Worm (Caenorhabditis elegans) whole organism, L4 larva: Measurements from ENCODE around the gene gst-44.
A peak's percentile ranks its signal among the peaks of the same experiment; 100 is the strongest.

Experiments used
- F26F4.8 ChIP-seq: fragments of 200-800 bp; sonication (Bioruptor generic); conservative IDR thresholded peaks from 2 replicates; pipeline ENCODE4 v1.3.6; 2022; ENCODE audit warnings: missing genetic modification characterization, missing compliant biosample characterization
- F37D6.2 ChIP-seq: sonication (generic microtip); optimal IDR thresholded peaks from 2 replicates; lab custom pipeline; 2016; ENCODE audit warnings: mild to moderate bottlenecking, missing genetic modification characterization, missing compliant biosample characterization
- R02D3.7 ChIP-seq: fragments of 150-350 bp; sonication (generic microtip); optimal IDR thresholded peaks from 3 replicates; lab custom pipeline; 2014; ENCODE audit warnings: missing biosample characterization, missing genetic modification characterization
- T26A8.4 ChIP-seq: fragments of 200-800 bp; sonication (Bioruptor generic); IDR thresholded peaks from 2 replicates; pipeline ENCODE4 v1.3.6; 2022; ENCODE audit warnings: missing genetic modification characterization, missing compliant biosample characterization
- Y48G9A.11 ChIP-seq: fragments of 200-800 bp; sonication (Bioruptor generic); IDR thresholded peaks from 2 replicates; pipeline ENCODE4 v1.3.6; 2022; ENCODE audit warnings: missing genetic modification reagents, missing genetic modification characterization, missing compliant biosample characterization
- Y5F2A.4 ChIP-seq: fragments of 200-800 bp; sonication (Bioruptor generic); optimal IDR thresholded peaks from 2 replicates; lab custom pipeline; 2018; ENCODE audit warnings: mild to moderate bottlenecking, missing genetic modification characterization, missing compliant biosample characterization
- aha-1 ChIP-seq: fragments of 150-350 bp; peaks from one replicate; lab custom pipeline; 2014; ENCODE audit warnings: missing biosample characterization, missing genetic modification characterization
- aly-2 ChIP-seq: sonication (generic microtip); optimal IDR thresholded peaks from 2 replicates; lab custom pipeline; 2018; ENCODE audit warnings: missing biosample characterization, missing genetic modification characterization
- ama-1 ChIP-seq: fragments of 150-350 bp; optimal IDR thresholded peaks from 2 replicates; lab custom pipeline; 2014; ENCODE audit warnings: inconsistent platforms, mixed read lengths
- ceh-28 ChIP-seq: fragments of 150-350 bp; optimal IDR thresholded peaks from 2 replicates; lab custom pipeline; 2014; ENCODE audit warnings: missing biosample characterization, missing genetic modification reagents, missing genetic modification characterization
- ceh-82 ChIP-seq: sonication (generic microtip); optimal IDR thresholded peaks from 2 replicates; lab custom pipeline; 2017; ENCODE audit warnings: missing biosample characterization, missing genetic modification characterization
- daf-12 ChIP-seq: fragments of 150-350 bp; optimal IDR thresholded peaks from 2 replicates; lab custom pipeline; 2014; ENCODE audit warnings: missing biosample characterization, missing genetic modification reagents, missing genetic modification characterization
- daf-19 ChIP-seq: fragments of 200-800 bp; sonication (Bioruptor generic); conservative IDR thresholded peaks from 2 replicates; pipeline ENCODE4 v1.3.6; 2022; ENCODE audit warnings: missing genetic modification characterization, missing compliant biosample characterization
- daf-8 ChIP-seq: fragments of 200-800 bp; sonication (Bioruptor generic); IDR thresholded peaks from 2 replicates; pipeline ENCODE4 v1.3.6; 2022; ENCODE audit warnings: missing genetic modification characterization, missing compliant biosample characterization
- duxl-1 ChIP-seq: sonication (generic microtip); optimal IDR thresholded peaks from 2 replicates; lab custom pipeline; 2016; ENCODE audit warnings: mild to moderate bottlenecking, missing genetic modification characterization, moderate library complexity, missing compliant biosample characterization; ENCODE audit not compliant: poor library complexity
- dve-1 ChIP-seq: sonication (generic microtip); optimal IDR thresholded peaks from 2 replicates; lab custom pipeline; 2017; ENCODE audit warnings: antibody characterized with exemption, mild to moderate bottlenecking, missing genetic modification characterization, missing compliant biosample characterization; ENCODE audit not compliant: insufficient read depth
- egl-27 ChIP-seq: sonication (generic microtip); optimal IDR thresholded peaks from 3 replicates; lab custom pipeline; 2017; ENCODE audit warnings: missing biosample characterization, missing genetic modification reagents, missing genetic modification characterization
- egl-43 ChIP-seq: fragments of 200-800 bp; sonication (Bioruptor generic); IDR thresholded peaks from 2 replicates; pipeline ENCODE4 v1.3.6; 2022; ENCODE audit warnings: missing genetic modification reagents, missing genetic modification characterization, missing compliant biosample characterization
- fos-1 ChIP-seq: fragments of 150-350 bp; optimal IDR thresholded peaks from 2 replicates; lab custom pipeline; 2014; ENCODE audit warnings: missing biosample characterization, missing genetic modification characterization
- hlh-11 ChIP-seq: fragments of 200-800 bp; sonication (Bioruptor generic); optimal IDR thresholded peaks from 2 replicates; lab custom pipeline; 2018; ENCODE audit warnings: mild to moderate bottlenecking, missing genetic modification characterization, missing compliant biosample characterization
- lin-1 ChIP-seq: fragments of 200-800 bp; sonication (Bioruptor generic); IDR thresholded peaks from 2 replicates; pipeline ENCODE4 v1.3.6; 2022; ENCODE audit warnings: missing genetic modification reagents, missing genetic modification characterization, missing compliant biosample characterization
- lin-13 ChIP-seq: fragments of 150-350 bp; optimal IDR thresholded peaks from 2 replicates; lab custom pipeline; 2014; ENCODE audit warnings: missing biosample characterization, missing genetic modification reagents, missing genetic modification characterization
- lin-38 ChIP-seq: fragments of 200-800 bp; sonication (Bioruptor generic); IDR thresholded peaks from 2 replicates; pipeline ENCODE4 v1.3.6; 2022; ENCODE audit warnings: missing genetic modification reagents, missing genetic modification characterization, missing compliant biosample characterization
- mdt-29 ChIP-seq: fragments of 200-800 bp; sonication (Bioruptor generic); IDR thresholded peaks from 2 replicates; pipeline ENCODE4 v1.3.6; 2022; ENCODE audit warnings: missing genetic modification reagents, missing genetic modification characterization, missing compliant biosample characterization
- mep-1 ChIP-seq: fragments of 150-350 bp; sonication (generic microtip); optimal IDR thresholded peaks from 3 replicates; lab custom pipeline; 2014; ENCODE audit warnings: missing biosample characterization, missing genetic modification characterization
- mxl-2 ChIP-seq: fragments of 200-800 bp; sonication (Bioruptor generic); conservative IDR thresholded peaks from 2 replicates; pipeline ENCODE4 v1.3.6; 2022; ENCODE audit warnings: missing genetic modification reagents, missing genetic modification characterization, missing compliant biosample characterization
- nhr-111 ChIP-seq: fragments of 200-800 bp; sonication (Bioruptor generic); optimal IDR thresholded peaks from 2 replicates; lab custom pipeline; 2018; ENCODE audit warnings: mild to moderate bottlenecking, missing genetic modification characterization, missing compliant biosample characterization
- nhr-42 ChIP-seq: fragments of 200-800 bp; sonication (Bioruptor generic); IDR thresholded peaks from 2 replicates; pipeline ENCODE4 v1.3.6; 2022; ENCODE audit warnings: missing genetic modification characterization, missing compliant biosample characterization
- nhr-48 ChIP-seq: sonication (generic microtip); optimal IDR thresholded peaks from 2 replicates; lab custom pipeline; 2016; ENCODE audit warnings: mild to moderate bottlenecking, missing genetic modification characterization, missing compliant biosample characterization
- nhr-6 ChIP-seq: fragments of 150-350 bp; optimal IDR thresholded peaks from 2 replicates; lab custom pipeline; 2014; ENCODE audit warnings: missing biosample characterization, missing genetic modification characterization
- nhr-76 ChIP-seq: fragments of 150-350 bp; optimal IDR thresholded peaks from 2 replicates; lab custom pipeline; 2014; ENCODE audit warnings: missing biosample characterization, missing genetic modification characterization
- saeg-2 ChIP-seq: fragments of 200-800 bp; sonication (Bioruptor generic); IDR thresholded peaks from 2 replicates; pipeline ENCODE4 v1.3.6; 2022; ENCODE audit warnings: missing genetic modification reagents, missing genetic modification characterization, missing compliant biosample characterization
- skn-1 ChIP-seq: fragments of 150-350 bp; optimal IDR thresholded peaks from 2 replicates; lab custom pipeline; 2014; ENCODE audit warnings: missing biosample characterization, missing genetic modification characterization
- snpc-1.2 ChIP-seq: fragments of 200-800 bp; sonication (Bioruptor generic); IDR thresholded peaks from 2 replicates; pipeline ENCODE4 v1.3.6; 2022; ENCODE audit warnings: missing genetic modification reagents, missing genetic modification characterization, missing compliant biosample characterization
- snpc-4 ChIP-seq: fragments of 150-350 bp; optimal IDR thresholded peaks from 2 replicates; lab custom pipeline; 2014; ENCODE audit warnings: missing biosample characterization, missing genetic modification characterization
- spr-1 ChIP-seq: sonication (generic microtip); optimal IDR thresholded peaks from 2 replicates; lab custom pipeline; 2016; ENCODE audit warnings: mild to moderate bottlenecking, missing genetic modification characterization, missing compliant biosample characterization
- tra-1 ChIP-seq: fragments of 200-800 bp; sonication (Bioruptor generic); IDR thresholded peaks from 2 replicates; pipeline ENCODE4 v1.3.6; 2022; ENCODE audit warnings: missing genetic modification reagents, missing genetic modification characterization, missing compliant biosample characterization
- unc-130 ChIP-seq: sonication (generic microtip); optimal IDR thresholded peaks from 2 replicates; lab custom pipeline; 2016; ENCODE audit warnings: missing genetic modification reagents, missing genetic modification characterization, missing compliant biosample characterization
- unc-62 ChIP-seq, 3 experiments: fragments of 150-350 bp in 1 of 3; sonication (generic microtip); optimal IDR thresholded peaks in 2 of 3; peaks in 1 of 3; 1 replicate in 1 of 3; 2 replicates in 2 of 3; lab custom pipeline; 2014 to 2017; ENCODE audit warnings: missing biosample characterization in 3 of 3, missing genetic modification characterization in 3 of 3, missing genetic modification reagents in 3 of 3, missing genotype in 1 of 3
- vab-7 ChIP-seq: fragments of 200-800 bp; sonication (Bioruptor generic); IDR thresholded peaks from 2 replicates; pipeline ENCODE4 v1.3.6; 2022; ENCODE audit warnings: missing genetic modification reagents, missing genetic modification characterization, missing compliant biosample characterization
- ztf-11 ChIP-seq: fragments of 150-350 bp; optimal IDR thresholded peaks from 2 replicates; lab custom pipeline; 2014; ENCODE audit warnings: missing biosample characterization, missing genetic modification characterization
- ztf-7 ChIP-seq: fragments of 150-350 bp; optimal IDR thresholded peaks from 2 replicates; lab custom pipeline; 2014; ENCODE audit warnings: missing biosample characterization, missing genetic modification characterization

gst-44 gene

DNA sequence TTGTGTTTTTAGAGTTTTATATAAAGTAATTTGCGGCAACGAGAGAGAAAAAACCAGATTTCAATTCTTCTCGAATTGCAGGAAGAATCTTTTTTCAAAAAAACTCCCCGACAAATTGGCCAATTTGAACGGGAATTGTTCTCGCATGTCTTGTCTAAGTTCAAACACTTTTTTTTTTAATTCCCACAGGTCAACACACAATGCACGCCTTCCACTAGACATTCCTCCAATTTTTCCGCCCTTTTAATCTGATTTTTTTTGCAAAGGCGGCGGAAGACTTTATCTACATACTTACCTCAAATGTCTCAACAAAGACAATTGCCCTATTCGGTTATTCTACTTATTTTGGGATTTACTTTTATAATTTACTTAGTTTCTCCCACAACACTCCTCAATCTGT, 17.0 kb downstream of the gst-44 start, which contains the start of gene F26D2.3:
F26D2.3 (plus strand) TSS at position 301 of the 400 bp plus-strand sequence.
- TF ChIP-seq nhr-76 (tag; lab: Kevin White, UChicago), result no peak
- no peak for TF ChIP-seq daf-8 (GFP tag; lab: Robert Waterston, UW)
- no peak for TF ChIP-seq mep-1 (tag; lab: Kevin White, UChicago)
- no peak for TF ChIP-seq nhr-111 (GFP tag; lab: Kevin White, UChicago)
- no peak for TF ChIP-seq Y48G9A.11 (GFP tag; lab: Robert Waterston, UW)
- TF ChIP-seq ztf-11, result no peak
- TF ChIP-seq ztf-7, result no peak
- no peak for TF ChIP-seq tra-1 (GFP tag; lab: Robert Waterston, UW)
- TF ChIP-seq daf-12 (tag; lab: Kevin White, UChicago), result no peak
- TF ChIP-seq ama-1, result no peak
- TF ChIP-seq aly-2 (tag; lab: Kevin White, UChicago), result no peak
- no peak for TF ChIP-seq hlh-11 (tag; lab: Kevin White, UChicago)
- TF ChIP-seq ceh-28, result no peak
- TF ChIP-seq lin-38 (GFP tag; lab: Robert Waterston, UW), result no peak
- TF ChIP-seq lin-13, result no peak
- TF ChIP-seq R02D3.7 (tag; lab: Kevin White, UChicago), result no peak
- TF ChIP-seq unc-62 (GFP tag; optimal IDR thresholded peaks at IDR 0.05 in 1 of 2; lab: Kevin White, UChicago), result no peak
- no peak for TF ChIP-seq unc-62 (tag; optimal IDR thresholded peaks at IDR 0.05; lab: Kevin White, UChicago)
- no peak for TF ChIP-seq ceh-82 (tag; lab: Kevin White, UChicago)
- TF ChIP-seq snpc-4 (tag; lab: Kevin White, UChicago), result no peak
- TF ChIP-seq, all 104 proteins: peak for 0

DNA sequence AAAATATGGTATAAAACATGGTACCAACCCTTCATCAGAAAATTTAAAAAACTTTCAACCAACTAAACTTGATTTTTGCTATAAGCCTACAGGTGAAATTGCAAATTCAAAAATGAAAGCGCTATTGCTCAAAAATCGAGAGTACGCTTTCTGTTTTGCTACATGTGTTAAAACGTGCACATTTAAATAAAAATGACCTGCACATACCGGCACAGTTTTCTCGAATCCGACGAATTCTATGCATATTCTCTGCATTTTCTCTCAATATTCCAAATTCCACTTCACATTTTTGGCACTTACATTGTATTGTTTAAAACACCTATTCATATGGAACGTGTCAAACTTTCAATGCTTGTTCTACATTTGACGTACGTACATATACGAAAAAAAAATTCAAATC, 19.8 kb downstream of the gst-44 start, which contains the start of gene srh-145:
srh-145 (plus strand) TSS at position 193 of the 400 bp plus-strand sequence.
- no peak for TF ChIP-seq egl-27
- TF ChIP-seq aha-1 (tag; lab: Kevin White, UChicago), result peak; percentile 78
- TF ChIP-seq unc-62 (GFP tag; optimal IDR thresholded peaks at IDR 0.05 in 1 of 2; lab: Kevin White, UChicago), result peak in 1 of 2 experiments; percentile 60
- TF ChIP-seq unc-62 (tag; optimal IDR thresholded peaks at IDR 0.05; lab: Kevin White, UChicago), result no peak
- 0 out of 2 replicates have a peak, but pooled peaks have one; percentile 11 for TF ChIP-seq mxl-2 (GFP tag; lab: Robert Waterston, UW)

DNA sequence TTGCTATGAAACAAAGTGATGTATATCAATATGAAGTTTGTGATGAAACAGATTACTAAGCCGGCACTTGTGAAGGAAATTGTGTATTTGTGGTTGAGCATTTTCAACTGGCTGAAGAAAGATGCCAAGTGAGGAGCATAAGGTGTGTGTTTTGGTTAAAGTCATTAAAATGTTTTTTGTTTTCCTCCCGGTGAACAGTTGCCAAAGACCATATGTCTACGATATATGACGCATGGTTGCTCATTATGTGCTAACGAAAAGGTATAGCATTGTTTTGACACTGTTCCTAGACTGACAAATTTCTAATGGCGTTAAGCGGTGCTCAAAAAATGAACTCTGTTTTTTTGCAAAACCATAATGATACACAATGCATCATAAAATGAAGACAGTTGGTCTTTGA, 26.3 kb downstream of the gst-44 start, which contains the start of gene str-55:
str-55 (minus strand) TSS at position 101 of the 400 bp plus-strand sequence.
- no peak for TF ChIP-seq lin-13
- no peak for TF ChIP-seq lin-1
- TF ChIP-seq duxl-1, result no peak

DNA sequence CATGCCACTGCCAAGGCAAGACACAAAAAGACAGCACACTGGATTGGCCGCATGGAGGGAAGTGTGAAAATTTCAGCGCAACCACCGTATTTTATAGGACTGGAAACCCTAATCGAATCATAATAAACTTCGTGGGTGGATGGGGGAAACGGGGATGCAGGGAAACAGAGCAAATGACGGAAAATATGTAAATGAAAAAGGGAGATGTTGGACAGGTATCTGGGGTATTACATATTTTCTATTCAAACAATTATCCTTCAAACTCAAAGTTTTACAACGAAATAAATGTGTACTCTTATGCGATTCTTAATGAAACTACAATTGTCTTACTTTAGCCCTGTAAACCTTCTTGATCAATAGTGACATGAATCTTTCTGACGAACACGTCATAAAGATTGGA, 29.1 kb downstream of the gst-44 start, which contains the start of gene F26D2.16:
F26D2.16 (minus strand) TSS at position 101 of the 400 bp plus-strand sequence.
- TF ChIP-seq snpc-1.2 (GFP tag; lab: Robert Waterston, UW) (no peak), mdt-29 (GFP tag; lab: Robert Waterston, UW) (no peak), aha-1 (tag; lab: Kevin White, UChicago) (peak; percentile 81), spr-1 (tag; lab: Kevin White, UChicago) (no peak)

DNA sequence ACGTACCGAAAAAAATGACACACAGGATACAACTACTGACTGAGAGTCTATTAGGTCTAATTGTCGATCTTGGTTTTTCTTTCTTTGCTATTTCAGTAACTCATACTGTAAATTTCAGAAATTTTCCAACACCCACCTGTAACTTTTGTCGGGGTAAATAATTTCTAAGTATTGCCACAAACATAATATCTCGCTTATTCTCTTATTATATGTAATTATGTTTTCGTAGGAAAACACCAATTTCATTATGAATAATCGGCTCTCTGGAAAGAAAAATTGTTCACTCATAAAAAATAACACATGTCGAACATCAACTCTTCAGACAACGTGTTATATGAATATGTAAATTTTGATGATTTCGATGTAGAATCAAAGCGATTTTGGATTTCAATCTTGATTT, 30.0 kb downstream of the gst-44 start, which contains the start of gene srw-48:
srw-48 (plus strand) TSS at position 301 of the 400 bp plus-strand sequence.
- no peak for TF ChIP-seq vab-7 (GFP tag; lab: Robert Waterston, UW)
- TF ChIP-seq egl-43 (GFP tag; lab: Robert Waterston, UW), result no peak
- no peak for TF ChIP-seq daf-19
- TF ChIP-seq snpc-4 (tag; lab: Kevin White, UChicago), result no peak
- TF ChIP-seq, all 104 proteins: peak for 0

DNA sequence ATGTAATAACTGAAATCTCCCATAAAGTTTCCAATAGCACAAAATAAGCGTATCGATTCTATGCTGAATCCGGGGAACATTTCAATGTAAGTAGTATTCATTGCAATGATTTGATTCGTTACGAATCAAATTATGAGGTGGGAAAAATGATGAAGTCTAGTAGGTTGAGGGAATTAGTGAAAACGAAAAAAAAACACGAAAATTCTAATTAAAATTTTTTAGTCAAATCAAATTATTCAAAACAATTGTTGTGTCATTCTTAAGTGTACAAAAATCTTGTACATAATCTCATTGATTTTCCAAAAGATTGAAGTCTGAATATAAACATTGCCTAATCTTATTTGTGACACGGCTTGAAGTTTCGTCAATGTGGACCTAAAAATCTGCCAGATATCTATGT, 33.7 kb downstream of the gst-44 start, which contains the start of gene srw-29:
srw-29 (minus strand) TSS at position 101 of the 400 bp plus-strand sequence.
- TF ChIP-seq mep-1 (tag; lab: Kevin White, UChicago), result no peak
- no peak for TF ChIP-seq dve-1 (tag; lab: Kevin White, UChicago)
- no peak for TF ChIP-seq nhr-6 (tag; lab: Kevin White, UChicago)
- TF ChIP-seq F37D6.2, result no peak
- no peak for TF ChIP-seq fos-1
- no peak for TF ChIP-seq unc-62 (GFP tag; optimal IDR thresholded peaks at IDR 0.05 in 1 of 2; lab: Kevin White, UChicago)
- TF ChIP-seq unc-62 (tag; optimal IDR thresholded peaks at IDR 0.05; lab: Kevin White, UChicago), result no peak
- no peak for TF ChIP-seq Y5F2A.4 (GFP tag; lab: Kevin White, UChicago)
- TF ChIP-seq saeg-2 (GFP tag; lab: Robert Waterston, UW), result no peak
- no peak for TF ChIP-seq T26A8.4 (GFP tag; lab: Robert Waterston, UW)
- no peak for TF ChIP-seq skn-1 (tag; lab: Kevin White, UChicago)
- TF ChIP-seq unc-130, result no peak
- TF ChIP-seq nhr-48 (tag; lab: Kevin White, UChicago), result no peak
- TF ChIP-seq aly-2 (tag; lab: Kevin White, UChicago), result no peak
- TF ChIP-seq F26F4.8 (GFP tag; lab: Robert Waterston, UW), result no peak
- TF ChIP-seq egl-43 (GFP tag; lab: Robert Waterston, UW), result no peak
- no peak for TF ChIP-seq nhr-42 (GFP tag; lab: Robert Waterston, UW)
